Worm (Caenorhabditis elegans) whole organism, L4 larva: ENCODE results near the gene F57G12.1.
A peak's percentile ranks its signal among the peaks of the same experiment; 100 is the strongest.

Experiments used
- F10B5.3 ChIP-seq: sonication (generic microtip); optimal IDR thresholded peaks from 2 replicates; lab custom pipeline; 2016; ENCODE audit warnings: mild to moderate bottlenecking, missing genetic modification characterization, missing compliant biosample characterization
- F26F4.8 ChIP-seq: fragments of 200-800 bp; sonication (Bioruptor generic); conservative IDR thresholded peaks from 2 replicates; pipeline ENCODE4 v1.3.6; 2022; ENCODE audit warnings: missing genetic modification characterization, missing compliant biosample characterization
- F44E2.7 ChIP-seq: fragments of 200-800 bp; sonication (Bioruptor generic); IDR thresholded peaks from 2 replicates; pipeline ENCODE4 v2.1.2; 2022; ENCODE audit warnings: missing genetic modification characterization, missing compliant biosample characterization
- T26A8.4 ChIP-seq: fragments of 200-800 bp; sonication (Bioruptor generic); IDR thresholded peaks from 2 replicates; pipeline ENCODE4 v1.3.6; 2022; ENCODE audit warnings: missing genetic modification characterization, missing compliant biosample characterization
- Y105C5A.15 ChIP-seq: fragments of 200-800 bp; sonication (Bioruptor generic); IDR thresholded peaks from 2 replicates; pipeline ENCODE4 v1.3.6; 2022; ENCODE audit warnings: missing genetic modification characterization, missing compliant biosample characterization
- Y48G9A.11 ChIP-seq: fragments of 200-800 bp; sonication (Bioruptor generic); IDR thresholded peaks from 2 replicates; pipeline ENCODE4 v1.3.6; 2022; ENCODE audit warnings: missing genetic modification reagents, missing genetic modification characterization, missing compliant biosample characterization
- Y75B8A.6 ChIP-seq: fragments of 200-800 bp; sonication (Bioruptor generic); IDR thresholded peaks from 2 replicates; pipeline ENCODE4 v1.3.6; 2022; ENCODE audit warnings: missing genetic modification reagents, missing genetic modification characterization, missing compliant biosample characterization
- ZK546.5 ChIP-seq, 2 experiments: sonication (generic microtip); optimal IDR thresholded peaks; 2 replicates each; lab custom pipeline; 2017; ENCODE audit warnings: missing biosample characterization in 2 of 2, missing genetic modification characterization in 2 of 2
- aha-1 ChIP-seq: fragments of 150-350 bp; peaks from one replicate; lab custom pipeline; 2014; ENCODE audit warnings: missing biosample characterization, missing genetic modification characterization
- arid-1 ChIP-seq: fragments of 200-800 bp; sonication (Bioruptor generic); conservative IDR thresholded peaks from 2 replicates; pipeline ENCODE4 v1.3.6; 2022; ENCODE audit warnings: missing genetic modification reagents, missing genetic modification characterization, missing compliant biosample characterization
- ceh-20 ChIP-seq: fragments of 200-800 bp; sonication (Bioruptor generic); IDR thresholded peaks from 2 replicates; pipeline ENCODE4 v1.3.6; 2022; ENCODE audit warnings: missing genetic modification reagents, missing genetic modification characterization, missing compliant biosample characterization
- ceh-62 ChIP-seq: sonication (generic microtip); optimal IDR thresholded peaks from 2 replicates; lab custom pipeline; 2017; ENCODE audit warnings: missing biosample characterization, missing genetic modification characterization
- ces-1 ChIP-seq: fragments of 150-350 bp; sonication (generic microtip); optimal IDR thresholded peaks from 4 replicates; lab custom pipeline; 2014; ENCODE audit warnings: missing biosample characterization, missing genetic modification reagents, missing genetic modification characterization
- cey-2 ChIP-seq: sonication (generic microtip); optimal IDR thresholded peaks from 3 replicates; lab custom pipeline; 2017; ENCODE audit warnings: missing genetic modification characterization, mild to moderate bottlenecking, missing compliant biosample characterization, antibody characterized with exemption, borderline replicate concordance; ENCODE audit not compliant: insufficient read depth
- ctbp-1 ChIP-seq: fragments of 200-800 bp; sonication (Bioruptor generic); IDR thresholded peaks from 2 replicates; pipeline ENCODE4 v1.3.6; 2022; ENCODE audit warnings: missing genetic modification reagents, missing genetic modification characterization, missing compliant biosample characterization
- daf-12 ChIP-seq: fragments of 150-350 bp; optimal IDR thresholded peaks from 2 replicates; lab custom pipeline; 2014; ENCODE audit warnings: missing biosample characterization, missing genetic modification reagents, missing genetic modification characterization
- daf-19 ChIP-seq: fragments of 200-800 bp; sonication (Bioruptor generic); conservative IDR thresholded peaks from 2 replicates; pipeline ENCODE4 v1.3.6; 2022; ENCODE audit warnings: missing genetic modification characterization, missing compliant biosample characterization
- daf-8 ChIP-seq: fragments of 200-800 bp; sonication (Bioruptor generic); IDR thresholded peaks from 2 replicates; pipeline ENCODE4 v1.3.6; 2022; ENCODE audit warnings: missing genetic modification characterization, missing compliant biosample characterization
- dmd-6 ChIP-seq: fragments of 200-800 bp; sonication (Bioruptor generic); IDR thresholded peaks from 2 replicates; pipeline ENCODE4 v1.3.6; 2022; ENCODE audit warnings: missing genetic modification reagents, missing genetic modification characterization, missing compliant biosample characterization
- dpl-1 ChIP-seq: fragments of 150-350 bp; optimal IDR thresholded peaks from 2 replicates; lab custom pipeline; 2014; ENCODE audit warnings: missing biosample characterization, missing genetic modification reagents, missing genetic modification characterization
- dve-1 ChIP-seq: sonication (generic microtip); optimal IDR thresholded peaks from 2 replicates; lab custom pipeline; 2017; ENCODE audit warnings: antibody characterized with exemption, mild to moderate bottlenecking, missing genetic modification characterization, missing compliant biosample characterization; ENCODE audit not compliant: insufficient read depth
- fos-1 ChIP-seq: fragments of 150-350 bp; optimal IDR thresholded peaks from 2 replicates; lab custom pipeline; 2014; ENCODE audit warnings: missing biosample characterization, missing genetic modification characterization
- hlh-11 ChIP-seq: fragments of 200-800 bp; sonication (Bioruptor generic); optimal IDR thresholded peaks from 2 replicates; lab custom pipeline; 2018; ENCODE audit warnings: mild to moderate bottlenecking, missing genetic modification characterization, missing compliant biosample characterization
- hmg-1.1 ChIP-seq: fragments of 200-800 bp; sonication (Bioruptor generic); IDR thresholded peaks from 2 replicates; pipeline ENCODE4 v1.3.6; 2022; ENCODE audit warnings: missing genetic modification reagents, missing genetic modification characterization, missing compliant biosample characterization
- lin-1 ChIP-seq: fragments of 200-800 bp; sonication (Bioruptor generic); IDR thresholded peaks from 2 replicates; pipeline ENCODE4 v1.3.6; 2022; ENCODE audit warnings: missing genetic modification reagents, missing genetic modification characterization, missing compliant biosample characterization
- lin-29 ChIP-seq: fragments of 200-800 bp; sonication (Bioruptor generic); IDR thresholded peaks from 2 replicates; pipeline ENCODE4 v1.3.6; 2022; ENCODE audit warnings: missing genetic modification reagents, missing genetic modification characterization, missing compliant biosample characterization
- lsy-2 ChIP-seq, 2 experiments: fragments of 150-350 bp in 1 of 2; sonication (generic microtip) in 1 of 2; optimal IDR thresholded peaks; 2 replicates each; lab custom pipeline; 2014 to 2017; ENCODE audit warnings: missing biosample characterization in 2 of 2, missing genetic modification characterization in 2 of 2
- madf-9 ChIP-seq: fragments of 200-800 bp; sonication (Bioruptor generic); conservative IDR thresholded peaks from 2 replicates; pipeline ENCODE4 v1.3.6; 2022; ENCODE audit warnings: missing genetic modification reagents, missing genetic modification characterization, missing compliant biosample characterization
- mdl-1 ChIP-seq, 2 experiments: fragments of 150-350 bp in 1 of 2; sonication (generic microtip) in 1 of 2; optimal IDR thresholded peaks; 2 replicates each; lab custom pipeline; 2014 to 2017; ENCODE audit warnings: missing biosample characterization in 2 of 2, missing genetic modification characterization in 2 of 2
- mes-2 ChIP-seq: sonication (generic microtip); optimal IDR thresholded peaks from 2 replicates; lab custom pipeline; 2016; ENCODE audit warnings: missing genotype, mild to moderate bottlenecking, missing genetic modification characterization, missing compliant biosample characterization; ENCODE audit not compliant: poor library complexity, severe bottlenecking
- nhr-111 ChIP-seq: fragments of 200-800 bp; sonication (Bioruptor generic); optimal IDR thresholded peaks from 2 replicates; lab custom pipeline; 2018; ENCODE audit warnings: mild to moderate bottlenecking, missing genetic modification characterization, missing compliant biosample characterization
- nhr-237 ChIP-seq: sonication (generic microtip); optimal IDR thresholded peaks from 2 replicates; lab custom pipeline; 2017; ENCODE audit warnings: missing biosample characterization, missing genetic modification characterization
- nhr-25 ChIP-seq: sonication (generic microtip); optimal IDR thresholded peaks from 2 replicates; lab custom pipeline; 2017; ENCODE audit warnings: missing genetic modification characterization, mild to moderate bottlenecking, missing compliant biosample characterization, antibody characterized with exemption, moderate library complexity, borderline replicate concordance; ENCODE audit not compliant: insufficient read depth
- nhr-28 ChIP-seq: fragments of 150-350 bp; optimal IDR thresholded peaks from 2 replicates; lab custom pipeline; 2014; ENCODE audit warnings: missing biosample characterization, missing genetic modification characterization
- nhr-77 ChIP-seq: fragments of 150-350 bp; optimal IDR thresholded peaks from 2 replicates; lab custom pipeline; 2014; ENCODE audit warnings: missing biosample characterization, missing genetic modification characterization
- pha-4 ChIP-seq, 2 experiments: fragments of 150-350 bp in 1 of 2; fragments of 200-800 bp in 1 of 2; sonication (Bioruptor generic) in 1 of 2; IDR thresholded peaks in 1 of 2; optimal IDR thresholded peaks in 1 of 2; 2 replicates each; pipeline versions ENCODE4 v1.3.6 to Lab custom; 2014 to 2022; ENCODE audit warnings: missing genetic modification characterization in 2 of 2, missing genetic modification reagents in 2 of 2, missing biosample characterization in 1 of 2, missing compliant biosample characterization in 1 of 2
- pqm-1 ChIP-seq: sonication (generic microtip); optimal IDR thresholded peaks from 2 replicates; lab custom pipeline; 2017; ENCODE audit warnings: missing biosample characterization, missing genetic modification characterization
- sdz-12 ChIP-seq: fragments of 200-800 bp; sonication (Bioruptor generic); optimal IDR thresholded peaks from 2 replicates; lab custom pipeline; 2018; ENCODE audit warnings: mild to moderate bottlenecking, missing genetic modification characterization, missing compliant biosample characterization
- set-16 ChIP-seq: fragments of 200-800 bp; sonication (Bioruptor generic); IDR thresholded peaks from 2 replicates; pipeline ENCODE4 v1.3.6; 2022; ENCODE audit warnings: missing genetic modification reagents, missing genetic modification characterization, missing compliant biosample characterization
- spr-3 ChIP-seq: fragments of 200-800 bp; sonication (Bioruptor generic); optimal IDR thresholded peaks from 2 replicates; lab custom pipeline; 2018; ENCODE audit warnings: mild to moderate bottlenecking, missing genetic modification characterization, missing compliant biosample characterization
- unc-62 ChIP-seq, 3 experiments: fragments of 150-350 bp in 1 of 3; sonication (generic microtip); optimal IDR thresholded peaks in 2 of 3; peaks in 1 of 3; 1 replicate in 1 of 3; 2 replicates in 2 of 3; lab custom pipeline; 2014 to 2017; ENCODE audit warnings: missing biosample characterization in 3 of 3, missing genetic modification characterization in 3 of 3, missing genetic modification reagents in 3 of 3, missing genotype in 1 of 3
- zfp-2 ChIP-seq: sonication (generic microtip); optimal IDR thresholded peaks from 2 replicates; lab custom pipeline; 2016; ENCODE audit warnings: mild to moderate bottlenecking, missing genetic modification characterization, missing compliant biosample characterization
- zfp-3 ChIP-seq: fragments of 200-800 bp; sonication (Bioruptor generic); conservative IDR thresholded peaks from 2 replicates; pipeline ENCODE4 v1.3.6; 2022; ENCODE audit warnings: missing genetic modification reagents, missing genetic modification characterization, missing compliant biosample characterization
- zip-11 ChIP-seq: fragments of 200-800 bp; sonication (Bioruptor generic); IDR thresholded peaks from 2 replicates; pipeline ENCODE4 v1.3.6; 2022; ENCODE audit warnings: missing genetic modification characterization, missing compliant biosample characterization
- zip-2 ChIP-seq: fragments of 150-350 bp; optimal IDR thresholded peaks from 2 replicates; lab custom pipeline; 2014; ENCODE audit warnings: missing biosample characterization, missing genetic modification characterization
- ztf-11 ChIP-seq: fragments of 150-350 bp; optimal IDR thresholded peaks from 2 replicates; lab custom pipeline; 2014; ENCODE audit warnings: missing biosample characterization, missing genetic modification characterization
- ztf-7 ChIP-seq: fragments of 150-350 bp; optimal IDR thresholded peaks from 2 replicates; lab custom pipeline; 2014; ENCODE audit warnings: missing biosample characterization, missing genetic modification characterization

The F57G12.1 gene

DNA sequence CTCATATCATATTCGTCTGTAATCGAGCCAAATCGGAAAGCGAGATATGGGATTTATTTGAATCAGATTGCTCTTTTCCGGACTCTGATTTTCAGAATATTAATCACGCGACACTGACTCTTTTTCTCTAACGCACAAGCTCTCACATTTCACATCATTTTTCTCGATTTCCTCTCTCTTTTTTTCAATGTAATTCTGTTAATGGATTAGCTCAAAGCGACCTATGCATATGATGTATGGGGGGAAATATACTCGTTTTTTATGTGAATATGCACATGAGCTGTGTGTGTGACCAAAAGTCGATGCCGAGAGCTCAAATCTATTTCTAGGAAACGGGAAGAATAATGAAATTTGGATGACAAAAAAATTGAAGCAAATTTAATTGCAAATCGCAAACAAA is 29.1 kb upstream of the F57G12.1 start (continued):
- TF ChIP-seq ces-1 (GFP tag; lab: Kevin White, UChicago) = no peak
- TF ChIP-seq nhr-237 (tag; lab: Kevin White, UChicago) = no peak
- TF ChIP-seq dmd-6 (GFP tag; lab: Robert Waterston, UW) = peak; percentile 15; the same call in 1 of the 2 replicates
- TF ChIP-seq madf-9 (GFP tag; lab: Robert Waterston, UW) = no peak
- TF ChIP-seq nhr-77 (tag; lab: Kevin White, UChicago) = no peak
- no peak for TF ChIP-seq F26F4.8 (GFP tag; lab: Robert Waterston, UW)
- no peak for TF ChIP-seq ceh-62
- peak; percentile 90 for TF ChIP-seq aha-1 (tag; lab: Kevin White, UChicago)
- TF ChIP-seq dpl-1 (GFP tag; lab: Kevin White, UChicago) = no peak

DNA sequence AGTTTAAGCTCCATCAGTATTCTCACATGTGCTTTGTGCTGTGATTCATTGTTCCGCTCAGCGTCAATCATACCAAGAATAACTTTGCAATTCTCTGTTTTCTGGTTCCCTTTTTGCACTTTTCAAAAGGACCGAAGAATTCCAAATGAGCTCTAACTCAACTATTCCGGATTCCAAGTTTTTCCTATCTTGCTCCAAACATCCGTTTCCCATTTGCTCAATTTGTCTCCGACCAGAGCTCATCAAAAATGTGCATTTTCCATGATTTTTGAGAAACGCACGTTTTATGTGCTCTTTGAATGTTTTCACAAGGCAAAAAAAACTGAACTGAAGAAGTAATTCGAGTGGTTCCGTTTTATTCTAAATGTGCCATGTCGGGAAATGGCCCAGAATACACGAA is 26.8 kb upstream of the F57G12.1 start:
- TF ChIP-seq daf-12 (tag; lab: Kevin White, UChicago) (no peak), fos-1 (no peak), daf-8 (GFP tag; lab: Robert Waterston, UW) (no peak), set-16 (no peak), zip-11 (GFP tag; lab: Robert Waterston, UW) (no peak), nhr-111 (GFP tag; lab: Kevin White, UChicago) (no peak), daf-19 (GFP tag; lab: Robert Waterston, UW) (no peak), ztf-11 (no peak), pha-4 (GFP tag; IDR thresholded peaks at IDR 0.05; lab: Robert Waterston, UW) (no peak), pha-4 (tag; optimal IDR thresholded peaks at IDR 0.05; lab: Kevin White, UChicago) (no peak), lsy-2 (tag; optimal IDR thresholded peaks at IDR 0.05; lab: Kevin White, UChicago) (peak in 1 of 2 experiments; percentile 33), Y105C5A.15 (GFP tag; lab: Robert Waterston, UW) (no peak), arid-1 (GFP tag; lab: Robert Waterston, UW) (no peak), spr-3 (no peak), madf-9 (GFP tag; lab: Robert Waterston, UW) (no peak), aha-1 (tag; lab: Kevin White, UChicago) (peak; percentile 62), dve-1 (tag; lab: Kevin White, UChicago) (no peak), zfp-2 (tag; lab: Kevin White, UChicago) (no peak), F44E2.7 (no peak), Y75B8A.6 (GFP tag; lab: Robert Waterston, UW) (no peak), sdz-12 (no peak), lin-1 (GFP tag; lab: Robert Waterston, UW) (no peak), pqm-1 (tag; lab: Kevin White, UChicago) (no peak), hlh-11 (tag; lab: Kevin White, UChicago) (no peak), ceh-20 (GFP tag; lab: Robert Waterston, UW) (no peak), cey-2 (tag; lab: Kevin White, UChicago) (no peak), zfp-3 (GFP tag; lab: Robert Waterston, UW) (no peak), mes-2 (tag; lab: Kevin White, UChicago) (no peak), nhr-25 (tag; lab: Kevin White, UChicago) (no peak), nhr-28 (tag; lab: Kevin White, UChicago) (no peak), hmg-1.1 (GFP tag; lab: Robert Waterston, UW) (no peak), Y48G9A.11 (GFP tag; lab: Robert Waterston, UW) (no peak), mdl-1 (tag; optimal IDR thresholded peaks at IDR 0.05; lab: Kevin White, UChicago) (peak in 1 of 2 experiments; percentile 5), unc-62 (GFP tag; optimal IDR thresholded peaks at IDR 0.05 in 1 of 2; lab: Kevin White, UChicago) (peak in 1 of 2 experiments; percentile 58), unc-62 (tag; optimal IDR thresholded peaks at IDR 0.05; lab: Kevin White, UChicago) (no peak), F10B5.3 (tag; lab: Kevin White, UChicago) (no peak), ztf-7 (tag; lab: Kevin White, UChicago) (no peak), T26A8.4 (no peak), dpl-1 (GFP tag; lab: Kevin White, UChicago) (no peak), ZK546.5 (tag; optimal IDR thresholded peaks at IDR 0.05; lab: Kevin White, UChicago) (no peak), F26F4.8 (GFP tag; lab: Robert Waterston, UW) (no peak), ces-1 (GFP tag; lab: Kevin White, UChicago) (no peak), zip-2 (tag; lab: Kevin White, UChicago) (no peak), lin-29 (GFP tag; lab: Robert Waterston, UW) (no peak), ctbp-1 (GFP tag; lab: Robert Waterston, UW) (0 out of 2 replicates have a peak, but pooled peaks have one; percentile 26)
